Fruit fly (Drosophila melanogaster) whole organism, pupa: Measurements from ENCODE around the gene E2f1.
A peak's percentile ranks its signal among the peaks of the same experiment; 100 is the strongest.

Experiments used
- CG10348 ChIP-seq: fragments of 200-800 bp; sonication (Bioruptor generic); IDR thresholded peaks from 2 replicates; pipeline ENCODE4 v1.3.6; 2022; ENCODE audit warnings: missing biosample characterization, missing genetic modification characterization
- CG13204 ChIP-seq: fragments of 200-800 bp; sonication (Bioruptor generic); optimal IDR thresholded peaks from 2 replicates; lab custom pipeline; 2018; ENCODE audit warnings: missing biosample characterization, mild to moderate bottlenecking, missing genetic modification characterization, moderate library complexity
- CG15710 ChIP-seq: fragments of 200-800 bp; sonication (Bioruptor generic); optimal IDR thresholded peaks from 2 replicates; lab custom pipeline; 2018; ENCODE audit warnings: missing biosample characterization, mild to moderate bottlenecking, missing genetic modification characterization, moderate library complexity
- CG32121 ChIP-seq: fragments of 200-800 bp; sonication (Bioruptor generic); IDR thresholded peaks from 2 replicates; pipeline ENCODE4 v1.3.6; 2022; ENCODE audit warnings: missing biosample characterization, missing genetic modification characterization
- CG8159 ChIP-seq: fragments of 200-800 bp; sonication (Bioruptor generic); optimal IDR thresholded peaks from 3 replicates; lab custom pipeline; 2018; ENCODE audit warnings: missing biosample characterization, mild to moderate bottlenecking, missing genetic modification characterization, moderate library complexity
- CG8301 ChIP-seq: fragments of 200-800 bp; sonication (Bioruptor generic); optimal IDR thresholded peaks from 2 replicates; lab custom pipeline; 2018; ENCODE audit warnings: missing biosample characterization, mild to moderate bottlenecking, missing genetic modification characterization
- CG9948 ChIP-seq: fragments of 200-800 bp; sonication (Bioruptor generic); optimal IDR thresholded peaks from 2 replicates; lab custom pipeline; 2018; ENCODE audit warnings: missing biosample characterization, mild to moderate bottlenecking, missing genetic modification characterization, moderate library complexity
- D1 ChIP-seq: fragments of 200-800 bp; sonication (Bioruptor generic); optimal IDR thresholded peaks from 2 replicates; lab custom pipeline; 2018; ENCODE audit warnings: missing biosample characterization, mild to moderate bottlenecking, missing genetic modification characterization, moderate library complexity
- EcR ChIP-seq: fragments of 200-800 bp; sonication (Bioruptor generic); optimal IDR thresholded peaks from 3 replicates; lab custom pipeline; 2019; ENCODE audit warnings: missing biosample characterization, missing genetic modification characterization, mild to moderate bottlenecking, moderate library complexity, missing genetic modification reagents
- Ets98B ChIP-seq: fragments of 200-800 bp; sonication (Bioruptor generic); IDR thresholded peaks from 2 replicates; pipeline ENCODE4 v1.3.6; 2022; ENCODE audit warnings: missing biosample characterization, missing genetic modification characterization
- Pif1B ChIP-seq: fragments of 200-800 bp; sonication (Bioruptor generic); optimal IDR thresholded peaks from 3 replicates; lab custom pipeline; 2016; ENCODE audit warnings: missing biosample characterization, missing genetic modification characterization
- Snoo ChIP-seq: fragments of 200-800 bp; sonication (Bioruptor generic); optimal IDR thresholded peaks from 3 replicates; lab custom pipeline; 2017; ENCODE audit warnings: missing biosample characterization, mild to moderate bottlenecking, missing genetic modification characterization, inconsistent platforms
- fd96Ca ChIP-seq: fragments of 200-800 bp; sonication (Bioruptor generic); IDR thresholded peaks from 3 replicates; pipeline ENCODE4 v1.3.6; 2022; ENCODE audit warnings: missing biosample characterization, missing genetic modification characterization
- rn ChIP-seq: fragments of 200-800 bp; sonication (Bioruptor generic); IDR thresholded peaks from 2 replicates; pipeline ENCODE4 v1.3.6; 2022; ENCODE audit warnings: missing biosample characterization, missing genetic modification characterization

DNA sequence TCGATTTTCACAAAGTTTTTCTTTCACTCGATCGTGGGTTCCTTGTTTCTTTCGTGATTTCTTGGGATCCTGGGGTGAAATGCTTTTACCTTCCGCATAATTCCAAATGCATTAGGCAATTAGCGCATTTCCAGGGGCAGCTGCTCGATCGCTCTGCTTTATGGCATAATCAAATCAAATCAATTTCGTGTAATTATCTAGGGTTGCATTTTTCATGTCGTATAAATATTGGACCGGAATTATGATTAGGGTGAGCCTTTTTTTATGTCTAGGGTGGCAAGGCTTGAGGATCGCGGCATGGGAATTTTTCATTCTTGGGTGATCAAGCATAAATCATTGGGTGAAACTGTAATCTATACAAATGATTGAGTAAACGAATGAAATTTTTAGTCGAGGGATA, 5.9 kb downstream of the E2f1 start:
- TF ChIP-seq CG32121 (GFP tag; lab: Robert Waterston, UW): no peak
- no peak for TF ChIP-seq CG9948 (tag; lab: Kevin White, UChicago)
- TF ChIP-seq CG10348 (GFP tag; lab: Robert Waterston, UW): no peak
- TF ChIP-seq CG15710 (tag; lab: Kevin White, UChicago): no peak
- TF ChIP-seq Pif1B: no peak
- TF ChIP-seq CG13204 (GFP tag; lab: Kevin White, UChicago): no peak
- TF ChIP-seq Ets98B (GFP tag; lab: Robert Waterston, UW): no peak
- TF ChIP-seq Snoo (tag; lab: Kevin White, UChicago): no peak
- TF ChIP-seq CG8301 (tag; lab: Kevin White, UChicago): no peak
- peak; percentile 61 for TF ChIP-seq CG8159
- TF ChIP-seq rn (GFP tag; lab: Robert Waterston, UW): no peak
- TF ChIP-seq fd96Ca (GFP tag; lab: Robert Waterston, UW): no peak
- no peak for TF ChIP-seq EcR (GFP tag; lab: Kevin White, UChicago)
- no peak for TF ChIP-seq D1 (tag; lab: Kevin White, UChicago)
